Worm (Caenorhabditis elegans) whole organism, early embryonic: Measurements from ENCODE around the gene F16G10.9.

ENCODE experiments used
- ama-1 ChIP-seq: fragments of 150-350 bp; optimal IDR thresholded peaks from 2 replicates; lab custom pipeline; 2014
- ceh-13 ChIP-seq: fragments of 200-800 bp; sonication (Bioruptor generic); optimal IDR thresholded peaks from 2 replicates; lab custom pipeline; 2018; ENCODE audit warnings: mild to moderate bottlenecking, missing genetic modification characterization, missing compliant biosample characterization
- ets-7 ChIP-seq: sonication (generic microtip); optimal IDR thresholded peaks from 2 replicates; lab custom pipeline; 2016; ENCODE audit warnings: missing genotype, missing genetic modification characterization, missing compliant biosample characterization
- flt-1 ChIP-seq: fragments of 200-800 bp; sonication (Bioruptor generic); IDR thresholded peaks from 2 replicates; pipeline ENCODE4 v1.3.6; 2022; ENCODE audit warnings: missing genetic modification characterization, missing compliant biosample characterization
- sea-1 ChIP-seq: fragments of 200-800 bp; sonication (Bioruptor generic); conservative IDR thresholded peaks from 2 replicates; pipeline ENCODE4 v1.3.6; 2022; ENCODE audit warnings: missing genetic modification characterization, missing compliant biosample characterization

DNA sequence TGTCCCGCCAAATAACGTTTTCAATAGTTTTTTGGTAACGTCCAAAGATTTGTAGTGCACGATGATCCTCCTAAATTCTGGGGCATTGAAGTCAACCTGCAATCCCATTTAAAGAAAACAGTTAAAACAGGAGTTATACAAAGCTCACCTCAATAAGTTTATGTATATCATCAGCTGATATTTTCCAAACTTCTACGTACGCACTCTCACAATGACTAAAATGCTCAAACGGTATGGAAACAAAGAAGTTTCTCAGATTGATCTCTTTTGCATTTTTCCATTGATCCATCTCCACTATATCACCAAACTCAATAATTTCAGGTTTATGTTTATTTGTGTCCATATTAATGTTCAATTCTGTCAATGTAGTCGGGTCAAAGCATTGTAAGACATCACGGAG is 26.2 kb upstream of the F16G10.9 start:
- TF ChIP-seq flt-1 = no peak
- TF ChIP-seq sea-1 (GFP tag; lab: Robert Waterston, UW) = no peak
- TF ChIP-seq ets-7 (tag; lab: Kevin White, UChicago) = no peak
- no peak for TF ChIP-seq ceh-13 (GFP tag; lab: Kevin White, UChicago)
- no peak for TF ChIP-seq ama-1 (lab: Kevin White, UChicago)
